Worm (Caenorhabditis elegans): ENCODE data around the gene pes-5.

DNA sequence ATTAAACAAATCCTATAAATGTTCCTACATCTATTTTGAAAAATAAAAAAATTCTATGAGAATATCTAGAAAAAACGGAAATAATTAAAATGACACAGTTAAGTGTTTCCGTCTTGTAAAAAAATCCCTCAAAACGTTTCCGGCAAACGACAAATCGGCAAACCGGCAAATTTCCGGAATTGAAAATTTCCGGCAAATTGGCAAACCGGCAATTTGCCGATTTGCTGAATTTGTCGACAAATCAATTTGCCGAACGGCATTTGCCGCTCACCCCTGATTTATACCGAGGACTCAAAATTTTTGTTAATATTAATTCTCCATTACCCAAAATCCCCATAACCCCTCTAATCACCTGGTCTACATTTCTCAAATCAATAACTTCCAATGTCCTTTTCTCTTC, 23.3 kb upstream of the pes-5 start:
- TF ChIP-seq dox-1 (GFP tag; IDR thresholded peaks at IDR 0.05) (no peak), K12H6.12 (tag; optimal IDR thresholded peaks at IDR 0.05) (no peak), snpc-4 (GFP tag; optimal IDR thresholded peaks at IDR 0.05) (no peak), snpc-4 (tag; optimal IDR thresholded peaks at IDR 0.05) (no peak), unc-62 (GFP tag; optimal IDR thresholded peaks at IDR 0.05) (no peak), sea-2 (GFP tag; IDR thresholded peaks at IDR 0.05) (no peak), zim-3 (tag; optimal IDR thresholded peaks at IDR 0.05) (no peak), ceh-91 (GFP tag; IDR thresholded peaks at IDR 0.05) (no peak)

Data from whole organism, young adult.